Worm (Caenorhabditis elegans): ENCODE data around the gene Y105C5B.11.

Y105C5B.11 gene

DNA sequence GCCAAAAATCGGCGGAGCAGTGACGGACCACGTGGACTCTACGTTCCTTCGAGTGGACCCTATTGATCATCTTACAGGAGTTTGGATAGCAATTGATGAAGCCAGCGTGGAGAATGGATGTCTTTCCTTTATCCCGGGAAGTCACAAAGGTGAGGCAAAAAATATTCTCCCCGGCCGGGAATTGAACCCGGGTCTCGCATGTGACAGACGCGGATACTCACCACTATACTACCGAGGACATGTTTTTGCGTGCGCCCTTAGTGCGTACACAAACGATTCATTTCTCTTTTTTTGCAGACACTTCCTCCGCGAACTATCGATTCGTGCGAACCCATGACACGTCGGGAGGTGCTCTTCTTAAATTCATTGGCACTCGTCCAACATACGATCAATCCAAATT lies 10.1 kb downstream of the Y105C5B.11 start:
- peak; percentile 79 for TF ChIP-seq hsf-1 (GFP tag; IDR thresholded peaks at IDR 0.05)
- TF ChIP-seq ceh-100 (GFP tag; IDR thresholded peaks at IDR 0.05): no peak
- peak; percentile 71 for TF ChIP-seq hmg-1.2 (GFP tag; IDR thresholded peaks at IDR 0.05)
- TF ChIP-seq cebp-2 (GFP tag; IDR thresholded peaks at IDR 0.05): 0 out of 2 replicates have a peak, but pooled peaks have one; percentile 43
- TF ChIP-seq mes-4 (tag; optimal IDR thresholded peaks at IDR 0.05): peak; percentile 17
- no peak for TF ChIP-seq T07F8.4 (tag; optimal IDR thresholded peaks at IDR 0.05)
- TF ChIP-seq K12H6.12 (tag; optimal IDR thresholded peaks at IDR 0.05): peak; percentile 10
- TF ChIP-seq F23B12.7 (tag; optimal IDR thresholded peaks at IDR 0.05; ENCODE audit: insufficient read depth): peak; percentile 39
- no peak for TF ChIP-seq F57C9.4 (tag; optimal IDR thresholded peaks at IDR 0.05)
- peak; percentile 91 for TF ChIP-seq tbp1 (GFP tag; optimal IDR thresholded peaks at IDR 0.05)
- no peak for TF ChIP-seq F22D6.2 (tag; optimal IDR thresholded peaks at IDR 0.05)
- peak; percentile 78 for TF ChIP-seq zim-3 (tag; optimal IDR thresholded peaks at IDR 0.05)
- peak; percentile 61 for TF ChIP-seq snpc-1.1 (tag; optimal IDR thresholded peaks at IDR 0.05; ENCODE audit: insufficient read depth)
- peak; percentile 67 for TF ChIP-seq nfyb-1 (GFP tag; IDR thresholded peaks at IDR 0.05)
- TF ChIP-seq Y79H2A.3 (GFP tag; conservative IDR thresholded peaks at IDR 0.05): no peak
- TF ChIP-seq fkh-3 (tag; optimal IDR thresholded peaks at IDR 0.05): no peak
- TF ChIP-seq nfya-2 (GFP tag; IDR thresholded peaks at IDR 0.05): no peak
- peak; percentile 82 for TF ChIP-seq ZK185.1 (tag; optimal IDR thresholded peaks at IDR 0.05; ENCODE audit: poor library complexity, severe bottlenecking)
- no peak for TF ChIP-seq bed-1 (GFP tag; IDR thresholded peaks at IDR 0.05)
- TF ChIP-seq sptf-2 (GFP tag; optimal IDR thresholded peaks at IDR 0.05): no peak
- TF ChIP-seq dox-1 (GFP tag; IDR thresholded peaks at IDR 0.05): no peak; the same call in 1 of the 2 replicates
- no peak for TF ChIP-seq lin-35 (GFP tag; optimal IDR thresholded peaks at IDR 0.05)
- peak in 1 of 2 experiments; percentile 70 for TF ChIP-seq rec-8 (tag; optimal IDR thresholded peaks at IDR 0.05)
- peak; percentile 87 for TF ChIP-seq lin-26 (GFP tag; IDR thresholded peaks at IDR 0.05)
- TF ChIP-seq lin-40 (tag; optimal IDR thresholded peaks at IDR 0.05): peak; percentile 21
- no peak for TF ChIP-seq lsl-1 (GFP tag; optimal IDR thresholded peaks at IDR 0.05)
- no peak for TF ChIP-seq nhr-27 (tag; optimal IDR thresholded peaks at IDR 0.05)
- TF ChIP-seq ztf-25 (GFP tag; IDR thresholded peaks at IDR 0.05): peak; percentile 74; the same call in 1 of the 2 replicates
- no peak for TF ChIP-seq ztf-6 (GFP tag; IDR thresholded peaks at IDR 0.05)
- no peak for TF ChIP-seq efl-1 (GFP tag; optimal IDR thresholded peaks at IDR 0.05)
- TF ChIP-seq akir-1 (GFP tag; optimal IDR thresholded peaks at IDR 0.05): no peak
- TF ChIP-seq mcd-1 (GFP tag; IDR thresholded peaks at IDR 0.05): 0 out of 2 replicates have a peak, but pooled peaks have one; percentile 14
- no peak for TF ChIP-seq C06A6.2 (GFP tag; conservative IDR thresholded peaks at IDR 0.05)
- no peak for TF ChIP-seq xnd-1 (tag; optimal IDR thresholded peaks at IDR 0.05)
- TF ChIP-seq Y95B8A.8 (GFP tag; IDR thresholded peaks at IDR 0.05): no peak
- peak; percentile 61 for TF ChIP-seq snpc-1.3 (tag; optimal IDR thresholded peaks at IDR 0.05; ENCODE audit: insufficient read depth)
- no peak for TF ChIP-seq ceh-91 (GFP tag; IDR thresholded peaks at IDR 0.05)
- TF ChIP-seq aptf-3 (GFP tag; IDR thresholded peaks at IDR 0.05): peak; percentile 84; the same call in 1 of the 2 replicates
- no peak for TF ChIP-seq mxl-1 (tag; optimal IDR thresholded peaks at IDR 0.05)
- TF ChIP-seq aptf-2 (GFP tag; conservative IDR thresholded peaks at IDR 0.05): no peak
- TF ChIP-seq madf-10 (tag; optimal IDR thresholded peaks at IDR 0.05): no peak
- peak; percentile 33 for TF ChIP-seq F49E8.2 (tag; optimal IDR thresholded peaks at IDR 0.05; ENCODE audit: insufficient read depth)
- TF ChIP-seq hlh-12 (tag; optimal IDR thresholded peaks at IDR 0.05): no peak
- TF ChIP-seq tlf-1 (GFP tag; optimal IDR thresholded peaks at IDR 0.05): peak; percentile 56
- TF ChIP-seq F33H1.4 (GFP tag; IDR thresholded peaks at IDR 0.05): 0 out of 2 replicates have a peak, but pooled peaks have one; percentile 12
- TF ChIP-seq gei-17 (GFP tag; optimal IDR thresholded peaks at IDR 0.05): no peak
- TF ChIP-seq F55B11.4 (tag; optimal IDR thresholded peaks at IDR 0.05; ENCODE audit: borderline replicate concordance, insufficient read depth): no peak

All from whole organism, young adult.